Fruit fly (Drosophila melanogaster): Measurements from ENCODE around the gene Alg12.
A peak's percentile ranks its signal among the peaks of the same experiment; 100 is the strongest.

The Alg12 gene

dm6 chr3R:9791177-9791806 lies 35.0 kb downstream of the Alg12 start, which contains the start of the genes CG12945 and CG8507:
CG12945 (minus strand) TSS chr3R:9791221.
CG8507 (plus strand) TSS chr3R:9791483.
- peak; percentile 65 for TF ChIP-seq CG7101 (tag; optimal IDR thresholded peaks at IDR 0.05)
- peak; percentile 56 for TF ChIP-seq CG11617 (GFP tag; optimal IDR thresholded peaks at IDR 0.05)
- peak; percentile 74 for TF ChIP-seq Crg-1 (GFP tag; optimal IDR thresholded peaks at IDR 0.05)
- peak; percentile 44 for TF ChIP-seq cic (GFP tag; optimal IDR thresholded peaks at IDR 0.05)
- TF ChIP-seq tj (GFP tag; optimal IDR thresholded peaks at IDR 0.05) = peak; percentile 97
- TF ChIP-seq CG12768 (GFP tag; optimal IDR thresholded peaks at IDR 0.05) = peak; percentile 52
- peak; percentile 50 for TF ChIP-seq CG14711 (tag; optimal IDR thresholded peaks at IDR 0.05)
- TF ChIP-seq kay (GFP tag; ENCODE audit: borderline replicate concordance) = no peak
- peak; percentile 55 for TF ChIP-seq pad (GFP tag; optimal IDR thresholded peaks at IDR 0.05)
- TF ChIP-seq ovo (GFP tag; optimal IDR thresholded peaks at IDR 0.05) = peak; percentile 72
- peak; percentile 53 for TF ChIP-seq CG33017 (tag; optimal IDR thresholded peaks at IDR 0.05)
- TF ChIP-seq Hr96 (GFP tag; optimal IDR thresholded peaks at IDR 0.05) = no peak
- TF ChIP-seq Mnt (GFP tag; optimal IDR thresholded peaks at IDR 0.05) = peak; percentile 41
- TF ChIP-seq toe (GFP tag; optimal IDR thresholded peaks at IDR 0.05) = no peak
- peak; percentile 72 for TF ChIP-seq CG1620 (GFP tag; optimal IDR thresholded peaks at IDR 0.05)
- no peak for TF ChIP-seq cnc (optimal IDR thresholded peaks at IDR 0.05)
- TF ChIP-seq bab1 (GFP tag; optimal IDR thresholded peaks at IDR 0.05) = peak; percentile 79
- no peak for TF ChIP-seq CG7045 (GFP tag; optimal IDR thresholded peaks at IDR 0.05)
- TF ChIP-seq CG5204 (GFP tag; optimal IDR thresholded peaks at IDR 0.05) = no peak
- no peak for TF ChIP-seq Clk (GFP tag; optimal IDR thresholded peaks at IDR 0.05)

DNA sequence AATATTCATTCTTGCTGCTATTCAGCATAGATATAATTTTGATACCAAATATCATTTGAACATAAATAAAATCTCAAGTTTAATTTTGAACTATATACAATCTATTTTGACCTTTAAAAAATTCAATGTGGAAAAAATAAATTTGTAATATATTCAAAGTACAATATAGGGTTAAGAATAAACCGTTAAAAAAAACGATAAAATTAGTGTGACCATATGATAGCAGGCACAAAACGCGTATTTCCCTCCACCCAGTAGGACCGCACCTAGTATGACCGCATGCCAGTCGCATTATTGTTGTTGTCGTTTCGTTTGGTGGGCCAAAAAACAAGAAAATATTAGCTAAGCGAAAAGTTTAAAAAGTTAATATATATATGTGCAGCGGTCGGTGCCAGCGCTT lies 36.7 kb downstream of the Alg12 start, which contains the start of gene CG8516:
CG8516 (plus strand) TSS at position 278 of the 400 bp plus-strand sequence.
- TF ChIP-seq tj (GFP tag; optimal IDR thresholded peaks at IDR 0.05) = peak; percentile 29
- TF ChIP-seq CG7101 (tag; optimal IDR thresholded peaks at IDR 0.05) = peak; percentile 37
- TF ChIP-seq CG14711 (tag; optimal IDR thresholded peaks at IDR 0.05) = peak; percentile 45
- TF ChIP-seq toe (GFP tag; optimal IDR thresholded peaks at IDR 0.05) = no peak
- TF ChIP-seq CG11617 (GFP tag; optimal IDR thresholded peaks at IDR 0.05) = peak; percentile 26
- TF ChIP-seq Clk (GFP tag; optimal IDR thresholded peaks at IDR 0.05) = no peak
- TF ChIP-seq bab1 (GFP tag; optimal IDR thresholded peaks at IDR 0.05) = peak; percentile 4
- TF ChIP-seq Mnt (GFP tag; optimal IDR thresholded peaks at IDR 0.05) = peak; percentile 25
- peak; percentile 28 for TF ChIP-seq CG33017 (tag; optimal IDR thresholded peaks at IDR 0.05)

DNA sequence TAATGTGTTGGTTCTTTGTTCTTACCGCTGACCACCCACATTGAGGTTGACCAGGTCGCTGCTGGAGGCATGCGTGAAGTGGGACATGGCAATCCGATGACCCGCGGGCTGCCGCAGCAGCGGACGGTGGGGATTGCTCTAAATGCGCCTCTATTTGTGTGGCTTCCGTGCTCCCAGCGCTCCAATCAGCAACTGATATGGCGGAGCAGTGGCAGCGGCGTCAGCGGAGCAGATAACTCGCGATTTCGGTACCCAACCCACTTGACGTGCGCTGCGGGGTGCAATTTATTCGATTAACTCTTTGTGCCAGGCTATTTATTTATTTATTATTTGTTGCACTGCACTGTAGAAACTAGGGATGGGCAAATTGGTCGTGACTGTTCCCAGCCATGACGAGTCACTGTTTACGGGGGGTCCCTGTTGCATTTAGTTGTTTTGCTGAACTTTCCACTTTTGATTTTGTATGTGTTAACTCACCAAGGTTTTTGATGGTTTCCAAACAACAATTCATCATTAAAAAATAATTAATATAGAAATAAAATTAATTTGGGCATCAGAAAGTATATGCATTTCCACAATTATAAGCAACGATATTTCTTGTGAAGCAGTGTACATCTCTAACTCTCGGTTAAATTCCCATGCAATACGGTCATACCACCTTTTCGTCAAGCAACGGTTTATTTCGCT lies 44.5 kb downstream of the Alg12 start, which contains the start of the genes CG9467 and CG8526:
CG9467 (minus strand) TSS at position 383 of the 687 bp plus-strand sequence.
CG8526 (plus strand) TSS at position 637 of the 687 bp plus-strand sequence.
- peak; percentile 85 for TF ChIP-seq ovo (GFP tag; optimal IDR thresholded peaks at IDR 0.05)
- TF ChIP-seq Mnt (GFP tag; optimal IDR thresholded peaks at IDR 0.05) = peak; percentile 63
- peak; percentile 64 for TF ChIP-seq CG7045 (GFP tag; optimal IDR thresholded peaks at IDR 0.05)
- TF ChIP-seq Hr96 (GFP tag; optimal IDR thresholded peaks at IDR 0.05) = no peak
- no peak for TF ChIP-seq cic (GFP tag; optimal IDR thresholded peaks at IDR 0.05)
- TF ChIP-seq CG7101 (tag; optimal IDR thresholded peaks at IDR 0.05) = peak; percentile 68
- no peak for TF ChIP-seq CG5204 (GFP tag; optimal IDR thresholded peaks at IDR 0.05)
- peak; percentile 60 for TF ChIP-seq CG12768 (GFP tag; optimal IDR thresholded peaks at IDR 0.05)
- no peak for TF ChIP-seq CG33017 (tag; optimal IDR thresholded peaks at IDR 0.05)
- peak; percentile 61 for TF ChIP-seq tj (GFP tag; optimal IDR thresholded peaks at IDR 0.05)
- TF ChIP-seq CG14711 (tag; optimal IDR thresholded peaks at IDR 0.05) = peak; percentile 66
- TF ChIP-seq Clk (GFP tag; optimal IDR thresholded peaks at IDR 0.05) = peak; percentile 37
- peak; percentile 73 for TF ChIP-seq CG11617 (GFP tag; optimal IDR thresholded peaks at IDR 0.05)
- TF ChIP-seq bab1 (GFP tag; optimal IDR thresholded peaks at IDR 0.05) = peak; percentile 59
- peak; percentile 63 for TF ChIP-seq CG1620 (GFP tag; optimal IDR thresholded peaks at IDR 0.05)
- TF ChIP-seq Crg-1 (GFP tag; optimal IDR thresholded peaks at IDR 0.05) = peak; percentile 66
- no peak for TF ChIP-seq cnc (optimal IDR thresholded peaks at IDR 0.05)
- TF ChIP-seq pad (GFP tag; optimal IDR thresholded peaks at IDR 0.05) = peak; percentile 65
- peak; percentile 82 for TF ChIP-seq toe (GFP tag; optimal IDR thresholded peaks at IDR 0.05)
- no peak for TF ChIP-seq kay (GFP tag; ENCODE audit: borderline replicate concordance)
